Worm (Caenorhabditis elegans) whole organism, L4/young adult: Measurements from ENCODE around the gene sri-38.

ENCODE experiments used
- W03F9.2 ChIP-seq: fragments of 150-350 bp; optimal IDR thresholded peaks from 2 replicates; lab custom pipeline; 2014; ENCODE audit warnings: missing biosample characterization, missing genetic modification characterization
- dao-5 ChIP-seq: sonication (generic microtip); optimal IDR thresholded peaks from 2 replicates; lab custom pipeline; 2016; ENCODE audit warnings: missing genotype, missing genetic modification characterization, moderate library complexity, missing compliant biosample characterization
- him-1 ChIP-seq: sonication (generic microtip); optimal IDR thresholded peaks from 2 replicates; lab custom pipeline; 2016; ENCODE audit warnings: missing genotype, missing genetic modification reagents, missing genetic modification characterization, missing compliant biosample characterization

- TF ChIP-seq him-1 (tag; lab: Kevin White, UChicago) (no peak), W03F9.2 (no peak), dao-5 (tag; lab: Kevin White, UChicago) (no peak)
Observed at ce11 chrII:2628401-2628800, 17.7 kb downstream of the sri-38 start.
